Fruit fly (Drosophila melanogaster) whole organism, embryonic: ENCODE measurements around the gene Pvf2.

Experiments
- Atf-2 ChIP-seq: fragments of 200-800 bp; sonication (Bioruptor generic); optimal IDR thresholded peaks from 2 replicates; lab custom pipeline; 2016; ENCODE audit warnings: missing biosample characterization, missing genetic modification characterization
- B-H2 ChIP-seq: fragments of 200-800 bp; sonication (Bioruptor generic); optimal IDR thresholded peaks from 2 replicates; lab custom pipeline; 2018; ENCODE audit warnings: missing biosample characterization, mild to moderate bottlenecking, missing genetic modification characterization
- BtbVII ChIP-seq: fragments of 200-800 bp; sonication (Bioruptor generic); optimal IDR thresholded peaks from 3 replicates; lab custom pipeline; 2017; ENCODE audit warnings: missing biosample characterization, mild to moderate bottlenecking, missing genetic modification characterization
- C15 ChIP-seq: fragments of 200-800 bp; sonication (Bioruptor generic); IDR thresholded peaks from 3 replicates; pipeline ENCODE4 v1.3.6; 2022; ENCODE audit warnings: missing biosample characterization, missing genetic modification characterization
- CG10959 ChIP-seq: fragments of 200-800 bp; sonication (Bioruptor generic); IDR thresholded peaks from 2 replicates; pipeline ENCODE4 v1.3.6; 2022; ENCODE audit warnings: missing biosample characterization, missing genetic modification characterization
- CG11696 ChIP-seq: fragments of 200-800 bp; sonication (Bioruptor generic); IDR thresholded peaks from 2 replicates; pipeline ENCODE4 v1.3.6; 2022; ENCODE audit warnings: missing biosample characterization, missing genetic modification characterization
- CG15073 ChIP-seq: fragments of 200-800 bp; sonication (Bioruptor generic); optimal IDR thresholded peaks from 2 replicates; lab custom pipeline; 2016; ENCODE audit warnings: missing biosample characterization, missing genetic modification characterization
- CG17385 ChIP-seq: fragments of 200-800 bp; sonication (Bioruptor generic); optimal IDR thresholded peaks from 3 replicates; lab custom pipeline; 2018; ENCODE audit warnings: missing biosample characterization, mild to moderate bottlenecking, missing genetic modification characterization
- CG17568 ChIP-seq: fragments of 200-800 bp; sonication (Bioruptor generic); optimal IDR thresholded peaks from 2 replicates; lab custom pipeline; 2018; ENCODE audit warnings: missing biosample characterization, mild to moderate bottlenecking, missing genetic modification characterization, moderate library complexity
- CG2129 ChIP-seq: fragments of 200-800 bp; sonication (Bioruptor generic); IDR thresholded peaks from 2 replicates; pipeline ENCODE4 v1.3.6; 2022; ENCODE audit warnings: missing biosample characterization, missing genetic modification characterization; ENCODE audit not compliant: partially characterized antibody
- CG3163 ChIP-seq: fragments of 200-800 bp; sonication (Bioruptor generic); optimal IDR thresholded peaks from 3 replicates; lab custom pipeline; 2016; ENCODE audit warnings: missing biosample characterization, missing genetic modification characterization
- CG32532 ChIP-seq: fragments of 200-800 bp; sonication (Bioruptor generic); IDR thresholded peaks from 2 replicates; pipeline ENCODE4 v1.3.6; 2022; ENCODE audit warnings: missing biosample characterization, missing genetic modification characterization
- CG34422 ChIP-seq: fragments of 200-800 bp; sonication (Bioruptor generic); IDR thresholded peaks from 3 replicates; pipeline ENCODE4 v1.3.6; 2022; ENCODE audit warnings: missing biosample characterization, missing genetic modification characterization
- CG4617 ChIP-seq: fragments of 200-800 bp; sonication (Bioruptor generic); optimal IDR thresholded peaks from 3 replicates; lab custom pipeline; 2016; ENCODE audit warnings: missing biosample characterization, missing genetic modification characterization, borderline replicate concordance
- CG4854 ChIP-seq: fragments of 200-800 bp; sonication (Bioruptor generic); optimal IDR thresholded peaks from 2 replicates; lab custom pipeline; 2016; ENCODE audit warnings: missing biosample characterization, missing genetic modification characterization, inconsistent platforms
- CG6683 ChIP-seq: fragments of 200-800 bp; sonication (Bioruptor generic); optimal IDR thresholded peaks from 2 replicates; lab custom pipeline; 2017; ENCODE audit warnings: missing biosample characterization, mild to moderate bottlenecking, missing genetic modification characterization, missing genetic modification reagents
- CG7357 ChIP-seq: fragments of 200-800 bp; sonication (Bioruptor generic); IDR thresholded peaks from 3 replicates; pipeline ENCODE4 v1.3.6; 2022; ENCODE audit warnings: missing biosample characterization, missing genetic modification characterization
- CG7786 ChIP-seq: fragments of 200-800 bp; sonication (Bioruptor generic); optimal IDR thresholded peaks from 2 replicates; lab custom pipeline; 2016; ENCODE audit warnings: missing biosample characterization, missing genetic modification characterization
- Drgx ChIP-seq: fragments of 200-800 bp; sonication (Bioruptor generic); IDR thresholded peaks from 2 replicates; pipeline ENCODE4 v1.3.6; 2022; ENCODE audit warnings: missing biosample characterization, missing genetic modification characterization
- E2f1 ChIP-seq: fragments of 200-800 bp; sonication (Bioruptor generic); IDR thresholded peaks from 2 replicates; pipeline ENCODE4 v1.3.6; 2022; ENCODE audit warnings: missing biosample characterization, missing genetic modification characterization
- H2.0 ChIP-seq: fragments of 200-800 bp; sonication (Bioruptor generic); IDR thresholded peaks from 2 replicates; pipeline ENCODE4 v1.3.6; 2022; ENCODE audit warnings: missing biosample characterization, missing genetic modification characterization
- HLHmδ ChIP-seq: fragments of 200-800 bp; sonication (Bioruptor generic); optimal IDR thresholded peaks from 2 replicates; lab custom pipeline; 2018; ENCODE audit warnings: missing biosample characterization, mild to moderate bottlenecking, missing genetic modification characterization, moderate library complexity
- Hmx ChIP-seq: fragments of 200-800 bp; sonication (Bioruptor generic); optimal IDR thresholded peaks from 2 replicates; lab custom pipeline; 2016; ENCODE audit warnings: missing biosample characterization, missing genetic modification characterization
- Hr51 ChIP-seq, 2 experiments: fragments of 200-800 bp; sonication (Bioruptor generic); optimal IDR thresholded peaks; 2 replicates in 1 of 2; 3 replicates in 1 of 2; lab custom pipeline; 2016 to 2018; ENCODE audit warnings: missing biosample characterization in 2 of 2, missing genetic modification characterization in 2 of 2, mild to moderate bottlenecking in 1 of 2, moderate library complexity in 1 of 2
- Lim3 ChIP-seq: fragments of 200-800 bp; sonication (Bioruptor generic); IDR thresholded peaks from 2 replicates; pipeline ENCODE4 v1.3.6; 2022; ENCODE audit warnings: missing biosample characterization, missing genetic modification characterization
- NC2α ChIP-seq: fragments of 200-800 bp; sonication (Bioruptor generic); optimal IDR thresholded peaks from 2 replicates; lab custom pipeline; 2016; ENCODE audit warnings: missing biosample characterization, missing genetic modification characterization
- NK7.1 ChIP-seq: fragments of 200-800 bp; sonication (Bioruptor generic); optimal IDR thresholded peaks from 3 replicates; lab custom pipeline; 2016; ENCODE audit warnings: missing biosample characterization, missing genetic modification characterization
- Opbp ChIP-seq: fragments of 200-800 bp; sonication (Bioruptor generic); IDR thresholded peaks from 3 replicates; pipeline ENCODE4 v1.3.6; 2022; ENCODE audit warnings: missing biosample characterization, missing genetic modification characterization; ENCODE audit not compliant: partially characterized antibody
- Poxn ChIP-seq: fragments of 200-800 bp; sonication (Bioruptor generic); IDR thresholded peaks from 2 replicates; pipeline ENCODE4 v1.3.6; 2022; ENCODE audit warnings: missing biosample characterization, missing genetic modification characterization
- Rx ChIP-seq: fragments of 200-800 bp; sonication (Bioruptor generic); IDR thresholded peaks from 2 replicates; pipeline ENCODE4 v1.3.6; 2022; ENCODE audit warnings: missing biosample characterization, missing genetic modification characterization
- Sin3A ChIP-seq: fragments of >200 bp; optimal IDR thresholded peaks from 2 replicates; lab custom pipeline; 2018
- Taf1 ChIP-seq: fragments of 200-800 bp; sonication (Bioruptor generic); IDR thresholded peaks from 2 replicates; pipeline ENCODE4 v1.3.6; 2022; ENCODE audit warnings: missing biosample characterization, missing genetic modification characterization
- Tbp ChIP-seq: fragments of >200 bp; optimal IDR thresholded peaks from 2 replicates; lab custom pipeline; 2018; ENCODE audit warnings: missing biosample characterization, missing genetic modification characterization
- abd-A ChIP-seq: fragments of 200-800 bp; sonication (Bioruptor generic); optimal IDR thresholded peaks from 3 replicates; lab custom pipeline; 2019; ENCODE audit warnings: missing biosample characterization, mild to moderate bottlenecking, missing genetic modification characterization, moderate library complexity
- az2 ChIP-seq: fragments of 200-800 bp; sonication (Bioruptor generic); optimal IDR thresholded peaks from 3 replicates; lab custom pipeline; 2016; ENCODE audit warnings: missing biosample characterization, missing genetic modification characterization
- corto ChIP-seq: fragments of 200-800 bp; sonication (Bioruptor generic); optimal IDR thresholded peaks from 2 replicates; lab custom pipeline; 2016; ENCODE audit warnings: missing biosample characterization, mild to moderate bottlenecking, missing genetic modification characterization, moderate library complexity
- cwo ChIP-seq: fragments of 200-800 bp; sonication (Bioruptor generic); optimal IDR thresholded peaks from 3 replicates; lab custom pipeline; 2017; ENCODE audit warnings: missing biosample characterization, missing genetic modification characterization, mild to moderate bottlenecking, moderate library complexity, missing genetic modification reagents
- da ChIP-seq: fragments of 200-800 bp; sonication (Bioruptor generic); optimal IDR thresholded peaks from 2 replicates; lab custom pipeline; 2016; ENCODE audit warnings: missing biosample characterization, missing genetic modification characterization
- ems ChIP-seq: fragments of 200-800 bp; sonication (Bioruptor generic); optimal IDR thresholded peaks from 3 replicates; lab custom pipeline; 2016; ENCODE audit warnings: missing biosample characterization, missing genetic modification characterization
- fd64A ChIP-seq: fragments of 200-800 bp; sonication (Bioruptor generic); optimal IDR thresholded peaks from 3 replicates; lab custom pipeline; 2018; ENCODE audit warnings: missing biosample characterization, mild to moderate bottlenecking, missing genetic modification characterization
- fd96Cb ChIP-seq: fragments of 200-800 bp; sonication (Bioruptor generic); optimal IDR thresholded peaks from 2 replicates; lab custom pipeline; 2018; ENCODE audit warnings: missing biosample characterization, mild to moderate bottlenecking, missing genetic modification characterization, moderate library complexity
- fru ChIP-seq: fragments of >200 bp; optimal IDR thresholded peaks from 2 replicates; lab custom pipeline; 2017
- peb ChIP-seq: fragments of 200-800 bp; sonication (Bioruptor generic); IDR thresholded peaks from 2 replicates; pipeline ENCODE4 v1.3.6; 2022; ENCODE audit warnings: missing biosample characterization, missing genetic modification characterization
- pita ChIP-seq: fragments of 200-800 bp; sonication (Bioruptor generic); optimal IDR thresholded peaks from 2 replicates; lab custom pipeline; 2017; ENCODE audit warnings: missing biosample characterization, mild to moderate bottlenecking, missing genetic modification characterization
- prd ChIP-seq, 3 experiments: fragments of >200 bp in 2 of 3; fragments of 200-800 bp in 1 of 3; sonication (Bioruptor generic) in 1 of 3; optimal IDR thresholded peaks in 2 of 3; IDR thresholded peaks in 1 of 3; 2 replicates in 2 of 3; 3 replicates in 1 of 3; pipeline versions ENCODE4 v1.3.6 to Lab custom; 2017 to 2022; ENCODE audit warnings: missing biosample characterization in 1 of 3, missing genetic modification characterization in 1 of 3
- rib ChIP-seq: fragments of 200-800 bp; sonication (Bioruptor generic); IDR thresholded peaks from 2 replicates; pipeline ENCODE4 v1.3.6; 2022; ENCODE audit warnings: missing biosample characterization, missing genetic modification characterization
- run ChIP-seq: fragments of 200-800 bp; sonication (Bioruptor generic); optimal IDR thresholded peaks from 3 replicates; lab custom pipeline; 2018; ENCODE audit warnings: missing biosample characterization, mild to moderate bottlenecking, missing genetic modification characterization
- sens-2 ChIP-seq: fragments of 200-800 bp; sonication (Bioruptor generic); IDR thresholded peaks from 2 replicates; pipeline ENCODE4 v1.3.6; 2022; ENCODE audit warnings: missing biosample characterization, missing genetic modification characterization
- stc ChIP-seq: fragments of 200-800 bp; sonication (Bioruptor generic); IDR thresholded peaks from 2 replicates; pipeline ENCODE4 v1.3.6; 2022; ENCODE audit warnings: missing biosample characterization, missing genetic modification characterization
- unpg ChIP-seq: fragments of 200-800 bp; sonication (Bioruptor generic); optimal IDR thresholded peaks from 3 replicates; lab custom pipeline; 2018; ENCODE audit warnings: missing biosample characterization, mild to moderate bottlenecking, missing genetic modification characterization, moderate library complexity
- usp ChIP-seq: fragments of >200 bp; optimal IDR thresholded peaks from 2 replicates; lab custom pipeline; 2017; ENCODE audit warnings: missing biosample characterization, missing genetic modification characterization
- wek ChIP-seq: fragments of 200-800 bp; sonication (Bioruptor generic); optimal IDR thresholded peaks from 3 replicates; lab custom pipeline; 2018; ENCODE audit warnings: missing biosample characterization, mild to moderate bottlenecking, missing genetic modification characterization, moderate library complexity

Gene Pvf2

DNA sequence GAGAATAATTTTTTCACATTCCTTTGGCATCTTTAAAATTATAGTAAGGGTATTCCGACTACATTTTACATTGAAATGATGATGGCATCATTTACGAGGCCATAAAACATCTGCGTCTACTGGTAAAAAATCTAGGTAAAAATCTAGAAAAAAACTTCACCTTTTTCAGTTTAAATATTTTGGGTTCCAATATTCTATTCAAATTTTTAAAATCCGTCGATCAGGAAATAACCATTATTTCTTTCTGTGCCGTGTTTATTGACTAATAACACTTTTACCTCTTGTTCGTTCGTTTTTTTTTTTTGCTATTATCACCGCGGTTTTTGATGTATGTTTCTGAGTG, 45.1 kb downstream of the Pvf2 start (continued):
- peak in 1 of 2 experiments; percentile 70 for TF ChIP-seq Hr51 (GFP tag; optimal IDR thresholded peaks at IDR 0.05; lab: Kevin White, UChicago)
- TF ChIP-seq Poxn (GFP tag; lab: Robert Waterston, UW), result 0 out of 2 replicates have a peak, but pooled peaks have one; percentile 4
- TF ChIP-seq BtbVII (GFP tag; lab: Kevin White, UChicago), result peak; percentile 3
- TF ChIP-seq CG11696 (GFP tag; lab: Robert Waterston, UW), result peak; percentile 62
- TF ChIP-seq CG10959, result 0 out of 2 replicates have a peak, but pooled peaks have one; percentile 35
- no peak for TF ChIP-seq corto (GFP tag; lab: Kevin White, UChicago)
- no peak for TF ChIP-seq C15 (GFP tag; lab: Robert Waterston, UW)
- no peak for TF ChIP-seq CG2129 (GFP tag; lab: Robert Waterston, UW)
- TF ChIP-seq Opbp (GFP tag; lab: Robert Waterston, UW), result no peak
- TF ChIP-seq usp (GFP tag; lab: Kevin White, UChicago), result no peak
- TF ChIP-seq HLHmδ (GFP tag; lab: Kevin White, UChicago), result no peak
- TF ChIP-seq CG15073, result no peak
- peak; percentile 67; the same call in 2 of the 3 replicates for TF ChIP-seq CG34422 (GFP tag; lab: Robert Waterston, UW)
- TF ChIP-seq Drgx (GFP tag; lab: Robert Waterston, UW), result peak; percentile 54
- TF ChIP-seq CG3163 (GFP tag; lab: Kevin White, UChicago), result no peak
- TF ChIP-seq NK7.1, result no peak
- no peak for TF ChIP-seq fru (lab: Kevin White, UChicago)
- peak; percentile 2; the same call in 1 of the 2 replicates for TF ChIP-seq Rx (GFP tag; lab: Robert Waterston, UW)
- no peak for TF ChIP-seq Tbp (GFP tag; lab: Kevin White, UChicago)
- TF ChIP-seq Hmx (GFP tag; lab: Kevin White, UChicago), result peak; percentile 13
- peak; percentile 46 for TF ChIP-seq Atf-2 (GFP tag; lab: Kevin White, UChicago)
- no peak for TF ChIP-seq rib
- peak; percentile 44; the same call in 2 of the 3 replicates for TF ChIP-seq CG7357 (GFP tag; lab: Robert Waterston, UW)
- TF ChIP-seq Taf1 (GFP tag; lab: Robert Waterston, UW), result no peak
- TF ChIP-seq CG4854, result peak; percentile 5
- peak; percentile 53; the same call in 1 of the 2 replicates for TF ChIP-seq CG32532
- TF ChIP-seq wek (GFP tag; lab: Kevin White, UChicago), result peak; percentile 43
- no peak for TF ChIP-seq da (GFP tag; lab: Kevin White, UChicago)
- peak; percentile 69 for TF ChIP-seq CG17385 (GFP tag; lab: Kevin White, UChicago)
- TF ChIP-seq abd-A (tag; lab: Kevin White, UChicago), result no peak
- 0 out of 2 replicates have a peak, but pooled peaks have one; percentile 25 for TF ChIP-seq Lim3 (GFP tag; lab: Robert Waterston, UW)
- TF ChIP-seq fd96Cb, result peak; percentile 43
- peak; percentile 37 for TF ChIP-seq ems (GFP tag; lab: Kevin White, UChicago)
- TF ChIP-seq CG7786 (GFP tag; lab: Kevin White, UChicago), result peak; percentile 51
- TF ChIP-seq B-H2 (GFP tag; lab: Kevin White, UChicago), result no peak
- peak; percentile 22 for TF ChIP-seq CG17568 (GFP tag; lab: Kevin White, UChicago)
- TF ChIP-seq Sin3A (lab: Kevin White, UChicago), result no peak
- peak; percentile 19 for TF ChIP-seq run (tag; lab: Kevin White, UChicago)
- TF ChIP-seq az2, result peak; percentile 41
- TF ChIP-seq pita, result no peak
- no peak for TF ChIP-seq sens-2 (GFP tag; lab: Robert Waterston, UW)
- no peak for TF ChIP-seq fd64A (GFP tag; lab: Kevin White, UChicago)
- no peak for TF ChIP-seq CG4617 (GFP tag; lab: Kevin White, UChicago)
- no peak for TF ChIP-seq NC2α
- TF ChIP-seq E2f1 (GFP tag; lab: Robert Waterston, UW), result peak; percentile 59; the same call in 1 of the 2 replicates
- TF ChIP-seq peb (GFP tag; lab: Robert Waterston, UW), result peak; percentile 54; the same call in 1 of the 2 replicates
- peak; percentile 30 for TF ChIP-seq unpg (GFP tag; lab: Kevin White, UChicago)
- no peak for TF ChIP-seq prd (optimal IDR thresholded peaks at IDR 0.05; lab: Kevin White, UChicago)
- peak; percentile 76 for TF ChIP-seq prd (GFP tag; IDR thresholded peaks at IDR 0.05; lab: Robert Waterston, UW)
- TF ChIP-seq H2.0 (GFP tag; lab: Robert Waterston, UW), result peak; percentile 62
- peak; percentile 43; the same call in 1 of the 2 replicates for TF ChIP-seq stc (GFP tag; lab: Robert Waterston, UW)
- no peak for TF ChIP-seq CG6683 (GFP tag; lab: Kevin White, UChicago)
- peak; percentile 44 for TF ChIP-seq cwo (GFP tag; lab: Kevin White, UChicago)
